Fruit fly (Drosophila melanogaster): Measurements from ENCODE around the gene Nup133.

DNA sequence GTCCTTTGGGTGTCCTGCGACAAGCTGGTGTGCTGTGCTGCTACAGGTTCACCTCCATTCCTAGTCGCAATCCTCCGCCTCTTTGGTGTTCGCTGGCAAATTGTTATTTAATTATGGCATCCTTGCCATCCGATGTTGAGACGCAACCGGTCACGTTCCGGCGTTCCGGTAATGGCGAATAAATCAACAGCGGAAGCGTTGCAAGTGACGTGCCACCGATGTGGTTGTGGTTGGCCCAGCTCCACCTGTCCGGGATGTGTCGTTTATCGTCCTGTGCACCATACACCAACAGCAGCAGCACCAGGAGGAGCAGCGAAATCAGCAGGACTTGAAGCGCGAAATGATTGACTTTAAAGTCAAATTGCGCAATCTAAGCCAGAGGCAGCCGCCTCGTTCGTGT lies 40.5 kb upstream of the Nup133 start:
- TF ChIP-seq psq (optimal IDR thresholded peaks at IDR 0.05) (no peak), insv (optimal IDR thresholded peaks at IDR 0.05) (no peak), Myc (optimal IDR thresholded peaks at IDR 0.05) (no peak)
